Worm (Caenorhabditis elegans): Measurements from ENCODE around the gene clec-42.
"Not testable (repeated sequence)": the region's sequence is repeated elsewhere in the genome, so short reads cannot be mapped to it uniquely, and the experiment has no call there.

The clec-42 gene

DNA sequence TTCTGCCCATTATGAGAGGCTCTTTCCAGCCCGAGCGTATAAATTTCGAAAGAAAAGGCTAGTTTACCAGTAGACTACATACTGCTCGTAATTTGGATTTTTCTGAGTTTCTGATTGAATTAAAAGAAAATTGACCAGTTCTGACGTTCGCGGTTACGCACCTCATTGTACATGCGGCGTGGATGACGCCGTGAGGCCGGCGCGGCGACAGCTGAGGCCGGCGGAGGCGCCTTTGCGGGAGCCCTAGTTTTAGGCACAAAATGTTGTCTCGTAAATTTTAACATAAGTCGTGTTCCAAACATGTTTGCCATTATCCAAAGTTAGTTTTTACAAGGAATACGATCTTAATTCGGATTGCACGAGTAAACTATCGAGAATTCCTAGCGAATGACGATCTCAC is 25.6 kb downstream of the clec-42 start, which contains the start of gene F16H6.9:
Gene F16H6.9 (plus strand): TSS at position 301 of the 400 bp plus-strand sequence.
- not testable (repeated sequence) for TF ChIP-seq ceh-83 (GFP tag; optimal IDR thresholded peaks at IDR 0.05); zip-8 (tag; optimal IDR thresholded peaks at IDR 0.05); blmp-1 (tag; optimal IDR thresholded peaks at IDR 0.05)

DNA sequence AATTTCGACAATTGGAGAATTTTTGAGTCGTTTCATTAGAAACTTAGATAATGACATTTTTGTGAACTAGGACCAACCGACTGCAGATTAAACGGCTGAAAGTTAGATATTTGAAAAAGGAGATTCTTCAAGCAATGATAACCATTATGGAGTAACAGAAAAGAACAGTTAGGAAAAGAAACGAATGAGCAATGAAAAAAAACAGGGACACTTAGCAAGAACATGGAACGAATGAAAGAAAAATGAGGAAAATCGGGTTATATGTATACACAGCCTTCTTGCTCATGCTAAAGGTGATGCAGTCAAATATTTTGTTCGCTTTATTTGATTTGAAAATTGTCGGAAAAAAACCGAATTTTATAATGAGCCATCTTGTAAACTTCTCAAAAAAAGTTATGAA is 33.1 kb downstream of the clec-42 start, which contains the start of gene F16H6.10:
Gene F16H6.10 (minus strand): TSS at position 101 of the 400 bp plus-strand sequence.
- TF ChIP-seq snpc-4 (tag; optimal IDR thresholded peaks at IDR 0.05) = no peak
- no peak for TF ChIP-seq unc-120 (tag; optimal IDR thresholded peaks at IDR 0.05; ENCODE audit: poor library complexity, severe bottlenecking)
- TF ChIP-seq nhr-12 (tag; optimal IDR thresholded peaks at IDR 0.05) = no peak
- no peak for TF ChIP-seq mab-5 (tag; optimal IDR thresholded peaks at IDR 0.05)
- no peak for TF ChIP-seq elt-3 (tag; optimal IDR thresholded peaks at IDR 0.05)
- no peak for TF ChIP-seq mep-1 (tag; optimal IDR thresholded peaks at IDR 0.05)
- no peak for TF ChIP-seq unc-39 (tag; optimal IDR thresholded peaks at IDR 0.05)
- no peak for TF ChIP-seq lin-32 (GFP tag; optimal IDR thresholded peaks at IDR 0.05)
- TF ChIP-seq ceh-83 (GFP tag; optimal IDR thresholded peaks at IDR 0.05) = no peak
- TF ChIP-seq drap-1 (GFP tag; optimal IDR thresholded peaks at IDR 0.05) = no peak
- no peak for TF ChIP-seq nhr-2 (tag; optimal IDR thresholded peaks at IDR 0.05)
- TF ChIP-seq lsy-2 (tag; optimal IDR thresholded peaks at IDR 0.05) = no peak

DNA sequence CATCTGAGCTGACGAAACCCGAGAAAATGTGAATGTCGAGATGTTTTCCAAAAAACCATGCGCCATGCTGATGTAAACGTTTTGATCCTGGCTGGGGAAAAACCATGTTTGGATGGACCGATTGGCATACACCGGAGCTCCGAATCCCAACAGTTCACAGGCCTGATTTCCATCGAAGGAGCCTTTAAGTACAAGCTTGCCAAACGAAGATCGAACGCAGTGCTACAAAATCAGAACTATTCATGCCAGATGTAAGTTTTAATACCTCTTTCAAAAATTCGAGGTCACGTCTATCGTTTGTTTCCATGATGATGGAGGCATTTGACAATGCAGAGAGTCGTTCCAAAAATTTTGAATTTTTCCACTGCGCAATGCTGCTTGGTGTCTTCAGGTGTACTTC is 44.6 kb downstream of the clec-42 start:
- TF ChIP-seq snpc-4 (tag; optimal IDR thresholded peaks at IDR 0.05) = no peak
- TF ChIP-seq lin-32 (GFP tag; optimal IDR thresholded peaks at IDR 0.05) = no peak
- TF ChIP-seq tbx-8 (GFP tag; optimal IDR thresholded peaks at IDR 0.05) = no peak

DNA sequence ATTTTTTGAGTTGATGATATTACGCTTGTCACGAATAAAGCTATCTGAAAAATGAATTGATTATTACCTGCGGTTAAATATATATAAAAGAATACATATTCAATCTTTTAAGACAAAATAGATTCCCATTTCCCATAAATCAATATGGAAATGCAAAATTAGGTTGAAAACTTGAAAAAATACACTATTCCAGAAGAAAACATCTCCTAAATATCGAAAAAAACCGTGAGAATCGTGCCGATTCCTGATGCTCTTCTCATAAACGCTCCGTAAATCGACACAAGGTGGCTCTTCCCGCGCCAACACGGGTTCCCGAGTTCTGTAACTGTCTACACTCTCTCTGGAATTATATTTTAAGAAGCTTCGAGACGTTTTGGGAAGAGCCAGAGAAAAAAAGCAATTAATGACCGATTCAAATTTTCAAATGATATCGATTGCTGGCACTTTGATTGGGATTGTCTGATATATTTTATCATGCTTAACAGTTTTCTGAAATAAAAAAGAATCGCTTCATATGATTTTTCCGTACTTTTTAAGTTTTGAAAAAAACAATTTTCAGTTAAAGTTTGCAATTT is 45.6 kb downstream of the clec-42 start, which contains the start of gene R10E8.3:
Gene R10E8.3 (minus strand): TSS at position 51 of the 575 bp plus-strand sequence.
- TF ChIP-seq sem-2 (GFP tag; optimal IDR thresholded peaks at IDR 0.05) (no peak), unc-39 (tag; optimal IDR thresholded peaks at IDR 0.05) (no peak), ztf-11 (tag; optimal IDR thresholded peaks at IDR 0.05) (no peak), nhr-28 (tag; optimal IDR thresholded peaks at IDR 0.05) (no peak), elt-1 (tag; optimal IDR thresholded peaks at IDR 0.05; ENCODE audit: borderline replicate concordance, insufficient read depth) (no peak), lsy-2 (tag; optimal IDR thresholded peaks at IDR 0.05) (no peak), pha-4 (tag; optimal IDR thresholded peaks at IDR 0.05) (no peak)

DNA sequence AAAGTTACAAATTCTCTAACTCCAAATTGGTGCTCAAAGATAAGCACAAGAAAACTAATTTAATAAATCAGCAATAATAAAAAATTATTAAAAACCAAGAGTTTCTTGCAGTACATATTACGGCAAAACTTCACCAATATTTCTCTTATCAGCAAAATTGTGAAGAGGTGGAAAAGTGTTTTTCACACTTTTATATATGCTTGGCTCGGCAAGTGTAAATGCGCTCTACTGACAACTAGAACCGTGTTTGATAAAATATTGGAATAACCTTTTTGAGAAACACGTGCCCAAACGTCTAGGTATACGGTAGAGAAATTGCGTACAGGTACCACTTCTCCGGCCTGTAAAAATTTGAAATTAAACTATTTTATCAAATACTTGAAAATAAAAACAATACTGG is 50.1 kb downstream of the clec-42 start, which contains the start of gene R10E8.8:
Gene R10E8.8 (minus strand): TSS at position 343 of the 400 bp plus-strand sequence.
- no peak for TF ChIP-seq cnd-1 (tag; optimal IDR thresholded peaks at IDR 0.05)
- TF ChIP-seq nhr-2 (tag; optimal IDR thresholded peaks at IDR 0.05) = no peak
- no peak for TF ChIP-seq nhr-28 (tag; optimal IDR thresholded peaks at IDR 0.05)

DNA sequence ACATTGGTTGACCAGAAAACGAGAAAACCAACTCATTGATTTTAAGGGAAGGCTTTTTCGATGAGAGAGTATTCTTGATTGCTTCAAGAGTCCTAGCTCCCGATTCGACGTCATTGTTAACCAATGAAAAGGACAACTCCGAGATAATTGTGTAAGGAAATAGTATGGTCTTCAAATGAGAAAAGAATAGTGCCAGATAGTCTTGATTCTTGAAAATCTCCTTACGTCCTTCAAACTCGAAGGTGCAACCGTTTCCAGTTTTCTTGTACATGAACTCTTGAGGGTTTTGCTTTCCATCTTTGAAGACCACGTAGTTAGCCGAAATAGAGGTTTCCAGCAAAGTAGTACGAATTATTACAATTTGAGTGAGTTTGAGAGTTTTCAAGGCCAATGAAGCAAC is 52.0 kb downstream of the clec-42 start:
- TF ChIP-seq mab-5 (tag; optimal IDR thresholded peaks at IDR 0.05) (no peak), nhr-2 (tag; optimal IDR thresholded peaks at IDR 0.05) (no peak), snpc-4 (tag; optimal IDR thresholded peaks at IDR 0.05) (no peak), ceh-43 (GFP tag; optimal IDR thresholded peaks at IDR 0.05) (no peak), ceh-83 (GFP tag; optimal IDR thresholded peaks at IDR 0.05) (no peak), elt-1 (tag; optimal IDR thresholded peaks at IDR 0.05; ENCODE audit: borderline replicate concordance, insufficient read depth) (no peak), nhr-28 (tag; optimal IDR thresholded peaks at IDR 0.05) (no peak), unc-62 (GFP tag; optimal IDR thresholded peaks at IDR 0.05) (no peak), flh-1 (GFP tag; optimal IDR thresholded peaks at IDR 0.05) (no peak), lin-13 (tag; optimal IDR thresholded peaks at IDR 0.05) (no peak), drap-1 (GFP tag; optimal IDR thresholded peaks at IDR 0.05) (no peak)

Data from whole organism, mixed stage, embryonic.